Fruit fly (Drosophila melanogaster) whole organism, larva: ENCODE measurements around the gene EloA.

Experiments used
- noc ChIP-seq: fragments of 200-800 bp; sonication (Bioruptor generic); optimal IDR thresholded peaks from 3 replicates; lab custom pipeline; 2019; ENCODE audit warnings: missing biosample characterization, mild to moderate bottlenecking, missing genetic modification characterization, moderate library complexity

EloA gene

DNA sequence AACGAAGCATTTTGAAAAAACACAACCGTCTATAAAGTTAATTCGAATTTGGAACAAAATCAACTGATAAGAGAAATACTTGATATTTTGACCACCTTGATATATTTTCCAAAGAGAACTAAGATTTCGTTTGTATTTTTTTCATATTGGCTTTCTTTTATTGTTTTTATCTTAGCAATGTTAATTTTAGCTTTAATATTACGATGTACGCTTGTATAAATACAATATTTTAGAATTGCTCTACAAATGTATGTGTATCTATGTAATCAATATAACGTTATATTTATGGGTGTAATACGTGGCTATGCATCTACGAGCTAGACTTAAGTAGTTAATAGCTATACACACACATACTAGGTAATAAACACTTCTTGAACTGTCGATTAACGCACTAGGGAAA, 38.7 kb downstream of the EloA start, which contains the start of gene bb8:
Gene bb8, minus strand, starts transcription at position 101 of the 400 bp plus-strand sequence.
- TF ChIP-seq noc (tag; lab: Kevin White, UChicago): no peak

DNA sequence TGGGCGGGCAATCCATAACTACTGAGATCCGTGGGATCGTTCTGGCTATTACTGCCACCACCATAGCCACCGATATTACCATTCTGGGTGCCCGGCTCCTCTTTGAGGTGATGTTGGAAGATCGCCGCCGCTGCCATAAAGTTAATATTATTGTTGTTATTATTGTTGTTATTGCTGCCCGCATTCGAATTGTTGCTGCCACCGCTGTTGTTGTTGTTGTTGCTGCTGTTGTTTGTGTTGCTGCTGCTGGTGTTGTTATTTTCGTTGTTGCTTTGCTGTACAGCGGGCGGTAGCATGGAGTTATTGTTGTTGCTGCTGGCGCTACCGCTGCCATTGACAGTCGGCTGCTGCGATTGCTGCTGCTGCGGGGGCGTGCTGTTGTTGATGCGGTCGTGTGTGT, 40.9 kb downstream of the EloA start:
- no peak for TF ChIP-seq noc (tag; lab: Kevin White, UChicago)

DNA sequence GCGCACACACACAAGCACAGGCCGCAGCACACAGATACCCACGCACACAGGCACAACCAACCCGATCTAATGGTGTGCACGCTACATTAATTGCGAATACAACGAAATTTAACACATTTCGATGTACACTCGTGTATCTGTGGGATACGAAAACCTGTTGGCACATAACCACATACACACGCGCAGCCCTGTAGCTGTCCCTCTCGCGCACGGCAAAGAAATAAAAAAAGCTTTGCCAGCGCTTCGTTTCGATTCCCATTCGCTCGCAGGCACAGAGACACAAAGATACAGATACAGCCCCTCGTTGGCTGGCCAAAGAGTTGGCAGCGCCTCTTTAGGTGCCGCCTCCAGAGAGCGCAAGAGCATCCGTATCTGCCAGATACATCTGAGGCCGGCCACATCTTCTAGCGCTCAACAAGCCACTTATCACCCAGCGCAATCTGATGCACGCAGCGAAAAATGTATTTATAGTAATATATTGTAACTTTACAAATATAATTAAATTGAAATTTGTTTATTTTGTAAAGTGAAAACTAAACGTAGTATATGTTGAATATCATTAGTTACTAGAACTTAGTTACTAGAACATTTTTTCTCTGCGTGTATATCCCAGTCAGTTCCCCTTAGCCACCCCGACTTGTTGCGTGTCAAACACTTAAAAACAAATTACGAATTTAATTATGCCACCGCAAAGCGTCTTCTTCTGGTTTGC, 41.9 kb downstream of the EloA start:
- no peak for TF ChIP-seq noc (tag; lab: Kevin White, UChicago)

DNA sequence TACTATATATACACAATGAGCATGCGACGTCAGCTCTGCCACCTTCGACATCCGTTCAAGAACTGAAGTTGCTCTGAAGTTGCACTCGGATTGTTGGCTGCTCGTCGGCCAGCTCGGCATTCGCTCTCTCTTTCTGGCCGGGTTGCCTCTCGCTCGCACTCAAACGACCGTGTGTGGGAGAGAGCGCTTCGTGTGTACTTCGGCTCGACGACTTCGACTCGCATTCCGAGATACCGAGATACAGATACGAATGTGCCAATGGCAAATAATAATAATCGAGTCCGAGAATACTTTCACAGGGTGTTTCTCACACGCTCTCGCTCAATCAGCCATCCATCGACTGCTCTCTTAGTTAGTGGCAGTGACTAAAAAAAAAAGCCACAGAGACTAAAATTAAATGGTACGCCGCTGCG, 44.0 kb downstream of the EloA start:
- TF ChIP-seq noc (tag; lab: Kevin White, UChicago): peak; percentile 31

DNA sequence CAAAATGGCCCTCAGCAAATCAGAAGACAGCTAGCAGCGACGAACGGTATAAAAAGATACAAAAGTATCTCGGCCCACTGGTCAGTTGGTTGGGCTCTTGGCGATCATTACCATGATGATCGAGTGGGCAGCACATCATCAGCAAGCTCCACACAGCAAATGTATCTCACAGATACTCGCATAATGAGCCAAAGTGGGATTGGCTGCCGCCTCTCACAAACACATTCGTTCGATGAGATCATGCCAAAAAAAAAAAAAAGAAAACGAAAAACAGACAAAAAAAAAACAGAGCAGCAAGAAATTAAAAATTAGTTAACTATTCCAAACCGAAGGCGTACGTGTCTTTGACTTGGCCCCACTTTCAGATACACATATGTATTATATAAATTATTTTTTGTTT, 44.8 kb downstream of the EloA start:
- no peak for TF ChIP-seq noc (tag; lab: Kevin White, UChicago)

DNA sequence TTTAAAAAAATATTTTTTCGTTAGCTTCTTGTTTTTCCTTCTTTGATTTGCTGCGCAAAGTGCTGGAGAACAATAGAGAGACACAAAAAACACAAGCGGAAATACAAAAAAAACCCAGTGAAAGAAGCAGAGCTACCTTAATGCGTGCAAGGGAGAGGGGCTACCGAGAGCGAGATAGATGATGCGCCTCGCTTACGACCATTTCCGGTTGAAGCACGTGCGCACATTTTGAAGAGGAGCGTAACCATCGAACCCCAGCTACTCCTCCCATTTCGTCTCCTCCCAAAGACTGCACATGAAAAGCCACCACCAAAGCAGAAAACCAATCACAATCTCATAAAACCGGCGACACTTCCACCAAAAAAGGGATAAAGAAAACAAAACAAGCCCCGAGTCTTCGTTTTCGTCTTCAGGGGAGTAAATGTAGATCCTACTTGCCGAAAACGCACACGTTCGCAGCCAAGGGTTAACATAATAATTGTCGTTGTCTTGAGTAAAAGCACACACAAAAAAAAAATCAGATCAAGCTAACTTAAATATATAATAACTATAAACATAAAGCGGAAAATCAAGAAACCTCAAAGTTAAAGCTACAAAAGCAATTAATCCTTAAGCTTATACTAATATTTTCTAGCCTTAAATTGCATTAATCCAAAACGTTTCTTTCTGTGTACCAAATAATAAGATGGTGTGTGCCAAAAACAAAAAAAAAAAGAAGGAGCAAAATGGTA, 45.9 kb downstream of the EloA start:
- TF ChIP-seq noc (tag; lab: Kevin White, UChicago): no peak

DNA sequence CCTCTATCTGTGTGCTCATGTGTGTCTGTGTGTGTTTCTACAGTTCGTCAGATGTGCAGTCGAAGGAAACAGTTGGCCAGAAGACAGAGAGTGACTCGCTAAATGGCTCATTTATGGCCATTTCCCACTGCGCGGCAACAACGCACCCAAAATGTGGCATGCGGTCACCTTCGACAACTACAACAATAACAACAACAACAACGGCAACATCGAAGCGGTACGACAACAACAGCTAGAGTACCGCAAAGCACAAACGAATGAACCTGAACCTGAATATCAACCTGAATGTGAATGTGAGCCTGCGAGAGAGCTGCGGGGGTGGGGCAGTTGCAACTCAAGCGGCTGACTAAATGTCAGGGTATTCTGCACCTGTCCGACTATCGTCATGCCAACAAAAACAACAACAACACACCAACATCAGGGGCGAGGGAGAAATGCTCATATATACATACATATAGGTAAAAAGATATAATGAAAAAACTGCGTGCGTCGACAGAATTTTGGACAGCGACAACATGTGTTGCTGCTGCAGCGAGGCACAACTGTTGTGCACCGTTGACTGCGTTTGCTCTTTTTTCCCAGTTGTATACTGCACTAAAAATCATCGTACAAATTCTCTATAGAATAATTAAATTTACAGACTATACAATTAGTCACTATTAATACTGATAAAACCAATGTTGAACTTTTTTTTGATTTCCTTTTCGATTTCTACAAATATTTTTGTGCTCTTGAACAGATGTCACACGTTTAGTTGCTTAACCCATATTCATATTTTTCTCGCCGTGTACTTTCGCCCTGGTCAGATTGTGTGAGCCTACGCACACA, 48.9 kb downstream of the EloA start:
- no peak for TF ChIP-seq noc (tag; lab: Kevin White, UChicago)

DNA sequence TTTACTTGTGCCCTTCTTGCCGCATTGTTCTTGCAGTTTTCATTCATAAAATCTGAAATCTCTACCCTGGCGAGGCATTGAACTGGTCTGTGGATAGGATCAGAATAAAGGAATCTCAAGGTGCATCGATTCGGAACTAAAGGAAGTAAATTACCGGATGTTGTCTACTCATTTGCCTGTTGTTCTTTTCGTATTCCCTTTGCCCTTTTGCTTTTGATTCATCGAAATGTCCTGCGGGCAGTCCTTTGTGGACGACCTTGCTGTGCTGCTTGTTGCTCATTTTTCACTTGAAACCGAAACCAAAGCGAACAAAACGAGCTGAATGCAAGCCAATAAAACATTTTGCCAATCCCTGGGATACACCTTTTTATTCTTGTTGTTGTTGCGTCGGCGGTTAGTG, 49.9 kb downstream of the EloA start:
- no peak for TF ChIP-seq noc (tag; lab: Kevin White, UChicago)

DNA sequence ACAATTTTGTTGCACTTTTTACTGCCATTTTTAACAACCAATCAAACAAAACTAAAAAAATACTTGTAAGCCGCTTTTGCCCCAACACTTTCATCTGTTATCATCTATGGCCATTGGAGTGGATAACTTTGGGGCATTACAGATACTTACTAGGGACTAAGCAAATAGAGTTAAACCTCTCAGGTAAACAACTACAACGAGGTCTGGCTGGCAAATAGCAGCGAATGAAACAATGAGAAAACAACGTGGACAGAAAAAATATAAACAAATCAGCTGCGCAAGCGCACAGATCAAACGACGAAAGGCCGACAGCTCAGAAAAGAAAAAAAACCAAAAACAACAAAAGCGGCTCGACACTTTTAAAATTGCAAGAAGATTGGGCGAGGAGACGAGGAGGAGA, 50.8 kb downstream of the EloA start:
- TF ChIP-seq noc (tag; lab: Kevin White, UChicago): no peak

DNA sequence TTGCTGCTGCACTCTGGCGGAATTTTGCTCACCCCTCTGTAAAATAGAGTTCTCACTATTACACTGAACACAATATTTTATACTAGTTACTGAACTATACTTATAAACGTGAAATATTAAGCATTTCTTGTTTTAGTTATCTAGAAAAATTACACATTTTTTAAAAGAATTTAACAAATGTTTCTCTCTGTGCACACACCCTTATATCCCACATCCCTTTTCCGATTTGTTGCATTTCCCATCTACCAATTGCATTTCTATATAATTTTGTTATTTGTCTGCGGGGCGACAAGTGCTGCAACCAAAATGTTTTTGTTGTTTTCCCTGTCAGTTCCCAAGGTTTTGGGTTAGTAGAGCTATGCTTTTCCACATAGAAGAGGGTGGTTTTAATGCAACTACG, 51.9 kb downstream of the EloA start:
- TF ChIP-seq noc (tag; lab: Kevin White, UChicago): no peak
